Worm (Caenorhabditis elegans): ENCODE results near the gene orai-1.
A peak's percentile ranks its signal among the peaks of the same experiment; 100 is the strongest.

Gene orai-1

DNA sequence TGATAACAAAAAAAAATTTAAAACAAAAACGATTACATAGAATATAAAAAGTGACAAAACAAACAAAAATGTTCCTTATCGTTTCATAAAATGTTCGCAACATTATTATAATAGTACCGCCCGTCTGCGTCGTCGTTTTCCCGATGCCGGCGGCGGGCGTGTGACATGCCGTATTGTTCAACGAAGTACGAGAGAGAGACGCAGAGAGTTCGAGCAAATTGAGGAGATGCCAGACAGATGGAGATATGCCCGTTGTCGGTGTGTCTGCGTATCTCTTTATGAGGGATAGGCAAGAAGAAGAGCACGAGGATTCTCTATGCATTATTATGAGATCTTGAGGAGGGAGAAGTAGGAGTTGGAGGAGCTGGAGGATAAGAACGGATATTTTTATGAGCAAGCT lies 22.8 kb upstream of the orai-1 start (continued):
- TF ChIP-seq lin-39 (tag; optimal IDR thresholded peaks at IDR 0.05) (peak; percentile 91), ztf-11 (tag; optimal IDR thresholded peaks at IDR 0.05) (no peak), nhr-23 (tag; optimal IDR thresholded peaks at IDR 0.05) (peak; percentile 83)

DNA sequence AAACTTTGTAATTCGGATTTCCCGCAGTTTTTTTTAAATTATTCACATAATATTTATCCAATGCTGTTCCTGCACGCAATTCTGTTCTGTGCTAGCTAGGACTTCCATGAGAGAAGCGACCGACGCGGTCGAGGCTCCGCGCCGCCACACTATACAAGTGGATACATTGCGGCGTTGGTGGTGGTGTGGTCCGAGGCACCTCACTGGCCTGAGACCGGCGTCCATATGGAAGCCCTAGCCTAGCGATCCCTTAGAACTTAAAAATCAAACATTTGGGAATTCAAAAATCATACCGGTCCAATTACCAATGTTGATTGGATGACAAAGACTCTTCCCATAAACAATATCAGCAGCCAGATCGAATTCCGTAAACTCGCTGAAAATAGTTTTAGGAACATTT lies 20.5 kb upstream of the orai-1 start:
- TF ChIP-seq skn-1 (tag; optimal IDR thresholded peaks at IDR 0.05), result no peak
- no peak for TF ChIP-seq lsy-12 (tag; optimal IDR thresholded peaks at IDR 0.05)
- TF ChIP-seq aly-2 (tag; optimal IDR thresholded peaks at IDR 0.05), result no peak
- no peak for TF ChIP-seq nhr-76 (tag; optimal IDR thresholded peaks at IDR 0.05)
- no peak for TF ChIP-seq mml-1 (tag; optimal IDR thresholded peaks at IDR 0.05)
- no peak for TF ChIP-seq nhr-237 (tag; optimal IDR thresholded peaks at IDR 0.05)
- no peak for TF ChIP-seq zag-1 (tag; optimal IDR thresholded peaks at IDR 0.05)
- no peak for TF ChIP-seq tbx-2 (tag; optimal IDR thresholded peaks at IDR 0.05)
- TF ChIP-seq nhr-43 (tag; optimal IDR thresholded peaks at IDR 0.05; ENCODE audit: poor library complexity, severe bottlenecking), result no peak
- TF ChIP-seq fkh-10 (GFP tag; optimal IDR thresholded peaks at IDR 0.05), result no peak
- TF ChIP-seq fos-1 (tag; optimal IDR thresholded peaks at IDR 0.05), result no peak
- TF ChIP-seq ceh-9 (tag; optimal IDR thresholded peaks at IDR 0.05), result no peak
- TF ChIP-seq unc-62 (GFP tag; optimal IDR thresholded peaks at IDR 0.05), result no peak
- no peak for TF ChIP-seq eor-1 (tag; optimal IDR thresholded peaks at IDR 0.05)
- TF ChIP-seq nhr-28 (tag; optimal IDR thresholded peaks at IDR 0.05), result no peak
- TF ChIP-seq elt-3 (tag; optimal IDR thresholded peaks at IDR 0.05), result no peak
- TF ChIP-seq egl-5 (tag; optimal IDR thresholded peaks at IDR 0.05), result no peak
- TF ChIP-seq sea-2 (GFP tag; optimal IDR thresholded peaks at IDR 0.05), result no peak
- TF ChIP-seq pha-4 (tag; optimal IDR thresholded peaks at IDR 0.05), result no peak

DNA sequence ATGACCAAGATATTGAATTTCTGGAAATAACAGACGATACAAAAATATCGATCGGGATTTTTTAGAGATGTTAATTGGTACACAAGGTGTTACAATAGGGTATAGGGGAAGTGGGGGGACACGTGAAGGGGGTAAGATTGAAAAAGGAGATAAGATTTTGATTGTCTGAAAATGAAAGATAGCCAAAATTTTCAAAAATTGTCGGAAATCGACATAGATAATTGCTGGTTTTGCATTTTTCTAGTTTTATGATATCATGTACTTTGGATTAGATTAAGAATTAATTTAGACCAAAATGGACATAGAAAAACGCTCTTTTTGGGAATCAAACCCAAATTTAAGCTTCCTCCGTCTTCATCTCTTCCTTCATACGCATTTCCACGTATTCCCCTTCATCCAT lies 18.7 kb upstream of the orai-1 start, which contains the start of gene T19C3.5:
TSS of gene T19C3.5 (minus strand) at position 101 of the 400 bp plus-strand sequence.
- no peak for TF ChIP-seq ceh-82 (tag; optimal IDR thresholded peaks at IDR 0.05)
- no peak for TF ChIP-seq unc-39 (tag; optimal IDR thresholded peaks at IDR 0.05)
- no peak for TF ChIP-seq nhr-77 (tag; optimal IDR thresholded peaks at IDR 0.05)
- TF ChIP-seq eor-1 (tag; optimal IDR thresholded peaks at IDR 0.05), result no peak
- no peak for TF ChIP-seq sea-2 (GFP tag; optimal IDR thresholded peaks at IDR 0.05)
- TF ChIP-seq skn-1 (tag; optimal IDR thresholded peaks at IDR 0.05), result no peak

DNA sequence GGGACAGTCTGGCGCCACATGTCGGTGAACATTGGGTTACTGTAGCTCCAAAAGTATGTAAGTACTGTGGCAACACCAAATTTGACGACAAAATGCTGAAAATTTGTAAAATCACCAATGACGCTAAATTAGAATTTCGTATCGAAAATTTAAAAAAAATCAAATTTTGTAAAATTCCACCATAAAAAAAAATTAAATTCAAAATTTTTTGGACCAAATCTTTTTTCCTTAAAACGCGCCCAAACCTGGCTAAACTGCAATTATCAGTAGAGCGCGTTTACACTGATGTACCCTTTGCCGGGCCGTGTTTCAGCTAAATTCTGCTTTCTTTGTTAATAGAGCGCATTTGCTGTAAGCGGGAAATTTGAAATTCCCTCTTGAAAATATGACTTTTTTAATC lies 15.1 kb upstream of the orai-1 start, which contains the start of gene T19C3.6:
TSS of gene T19C3.6 (minus strand) at position 101 of the 400 bp plus-strand sequence.
- TF ChIP-seq nhr-23 (tag; optimal IDR thresholded peaks at IDR 0.05) (no peak), ceh-9 (tag; optimal IDR thresholded peaks at IDR 0.05) (no peak), mdl-1 (tag; optimal IDR thresholded peaks at IDR 0.05) (no peak), daf-12 (tag; optimal IDR thresholded peaks at IDR 0.05) (no peak), nhr-237 (tag; optimal IDR thresholded peaks at IDR 0.05) (no peak), ztf-11 (tag; optimal IDR thresholded peaks at IDR 0.05) (no peak), nhr-11 (tag; optimal IDR thresholded peaks at IDR 0.05) (no peak), nhr-28 (tag; optimal IDR thresholded peaks at IDR 0.05) (no peak), nhr-12 (tag; optimal IDR thresholded peaks at IDR 0.05) (no peak), fos-1 (tag; optimal IDR thresholded peaks at IDR 0.05) (no peak)

DNA sequence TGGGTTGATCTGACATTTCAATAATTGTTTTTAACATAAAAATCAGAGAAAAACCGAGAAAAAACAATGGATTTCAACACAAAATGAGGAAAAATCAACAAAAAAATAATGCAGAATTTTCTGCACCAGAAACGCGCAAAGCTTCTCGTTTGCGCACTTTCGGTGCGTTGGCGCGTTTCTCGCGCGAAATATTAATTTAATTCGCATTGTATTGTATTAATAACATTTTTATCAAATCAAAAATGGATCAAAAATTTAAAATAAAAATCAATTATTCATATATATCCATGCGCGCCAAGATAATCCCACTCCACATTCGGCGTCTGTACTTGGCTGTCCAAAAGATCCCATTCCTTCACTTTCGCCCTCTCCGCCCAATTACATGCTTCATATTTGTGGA lies 11.9 kb upstream of the orai-1 start, which contains the start of gene fem-2:
TSS of gene fem-2 (minus strand) at position 9 of the 400 bp plus-strand sequence.
- TF ChIP-seq nfya-1 (tag; optimal IDR thresholded peaks at IDR 0.05; ENCODE audit: insufficient read depth), result peak; percentile 41
- TF ChIP-seq tbx-2 (tag; optimal IDR thresholded peaks at IDR 0.05), result no peak
- no peak for TF ChIP-seq jun-1 (tag; optimal IDR thresholded peaks at IDR 0.05)
- no peak for TF ChIP-seq R02D3.7 (tag; optimal IDR thresholded peaks at IDR 0.05)
- TF ChIP-seq mml-1 (tag; optimal IDR thresholded peaks at IDR 0.05), result no peak
- TF ChIP-seq nhr-25 (tag; optimal IDR thresholded peaks at IDR 0.05), result no peak
- no peak for TF ChIP-seq mdl-1 (tag; optimal IDR thresholded peaks at IDR 0.05)
- peak; percentile 22 for TF ChIP-seq lin-15B (tag; optimal IDR thresholded peaks at IDR 0.05)
- TF ChIP-seq snpc-4 (tag; optimal IDR thresholded peaks at IDR 0.05), result peak; percentile 11
- TF ChIP-seq nhr-23 (tag; optimal IDR thresholded peaks at IDR 0.05), result peak; percentile 23
- TF ChIP-seq lin-39 (tag; optimal IDR thresholded peaks at IDR 0.05), result peak; percentile 8
- no peak for TF ChIP-seq ceh-82 (tag; optimal IDR thresholded peaks at IDR 0.05)
- no peak for TF ChIP-seq ama-1 (optimal IDR thresholded peaks at IDR 0.05)
- no peak for TF ChIP-seq elt-3 (tag; optimal IDR thresholded peaks at IDR 0.05)
- peak; percentile 46 for TF ChIP-seq pha-4 (tag; optimal IDR thresholded peaks at IDR 0.05)
- peak; percentile 56 for TF ChIP-seq hmg-11 (tag; optimal IDR thresholded peaks at IDR 0.05)
- no peak for TF ChIP-seq aly-2 (tag; optimal IDR thresholded peaks at IDR 0.05)
- no peak for TF ChIP-seq eor-1 (tag; optimal IDR thresholded peaks at IDR 0.05)

Measured in whole organism, L3 larva.